Worm (Caenorhabditis elegans) whole organism, mixed stage, embryonic: Measurements from ENCODE around the gene spp-12.

Source experiments
- M03D4.4 ChIP-seq: sonication (generic microtip); optimal IDR thresholded peaks from 2 replicates; lab custom pipeline; 2017; ENCODE audit warnings: mild to moderate bottlenecking, missing genetic modification characterization, missing compliant biosample characterization
- bed-3 ChIP-seq: fragments of 200-800 bp; sonication (Bioruptor generic); optimal IDR thresholded peaks from 3 replicates; lab custom pipeline; 2018; ENCODE audit warnings: mild to moderate bottlenecking, missing genetic modification characterization, moderate library complexity, missing compliant biosample characterization
- blmp-1 ChIP-seq: fragments of 150-350 bp; optimal IDR thresholded peaks from 2 replicates; lab custom pipeline; 2014; ENCODE audit warnings: missing biosample characterization, missing genetic modification characterization
- ceh-39 ChIP-seq: fragments of 150-350 bp; optimal IDR thresholded peaks from 2 replicates; lab custom pipeline; 2014; ENCODE audit warnings: missing biosample characterization, missing genetic modification characterization
- ceh-43 ChIP-seq: fragments of 200-800 bp; sonication (Bioruptor generic); optimal IDR thresholded peaks from 2 replicates; lab custom pipeline; 2018; ENCODE audit warnings: mild to moderate bottlenecking, missing genetic modification characterization, moderate library complexity, missing compliant biosample characterization
- ces-1 ChIP-seq: fragments of 150-350 bp; optimal IDR thresholded peaks from 2 replicates; lab custom pipeline; 2014; ENCODE audit warnings: missing biosample characterization, missing genetic modification reagents, missing genetic modification characterization
- cnd-1 ChIP-seq: fragments of 200-800 bp; sonication (Bioruptor generic); optimal IDR thresholded peaks from 2 replicates; lab custom pipeline; 2018; ENCODE audit warnings: mild to moderate bottlenecking, missing genetic modification characterization, missing compliant biosample characterization
- drap-1 ChIP-seq: fragments of 200-800 bp; sonication (Bioruptor generic); optimal IDR thresholded peaks from 3 replicates; lab custom pipeline; 2018; ENCODE audit warnings: mild to moderate bottlenecking, missing genetic modification characterization, missing compliant biosample characterization
- elt-1 ChIP-seq: sonication (generic microtip); optimal IDR thresholded peaks from 2 replicates; lab custom pipeline; 2017; ENCODE audit warnings: missing genetic modification characterization, mild to moderate bottlenecking, missing compliant biosample characterization, antibody characterized with exemption, moderate library complexity, borderline replicate concordance; ENCODE audit not compliant: insufficient read depth
- flh-1 ChIP-seq: fragments of 200-800 bp; sonication (Bioruptor generic); optimal IDR thresholded peaks from 2 replicates; lab custom pipeline; 2018; ENCODE audit warnings: mild to moderate bottlenecking, missing genetic modification characterization, moderate library complexity, missing compliant biosample characterization
- ham-2 ChIP-seq: fragments of 200-800 bp; sonication (Bioruptor generic); optimal IDR thresholded peaks from 2 replicates; lab custom pipeline; 2018; ENCODE audit warnings: mild to moderate bottlenecking, missing genetic modification characterization, missing compliant biosample characterization
- hlh-1 ChIP-seq: fragments of 150-350 bp; optimal IDR thresholded peaks from 2 replicates; lab custom pipeline; 2014; ENCODE audit warnings: missing biosample characterization, missing genetic modification reagents, missing genetic modification characterization
- lin-13 ChIP-seq: fragments of 150-350 bp; optimal IDR thresholded peaks from 2 replicates; lab custom pipeline; 2014; ENCODE audit warnings: missing biosample characterization, missing genetic modification characterization
- lin-32 ChIP-seq: fragments of 200-800 bp; sonication (Bioruptor generic); optimal IDR thresholded peaks from 2 replicates; lab custom pipeline; 2018; ENCODE audit warnings: mild to moderate bottlenecking, missing genetic modification characterization, missing compliant biosample characterization
- lsy-2 ChIP-seq: fragments of 150-350 bp; optimal IDR thresholded peaks from 2 replicates; lab custom pipeline; 2014; ENCODE audit warnings: missing biosample characterization, missing genetic modification characterization
- mab-5 ChIP-seq: fragments of 150-350 bp; optimal IDR thresholded peaks from 2 replicates; lab custom pipeline; 2014; ENCODE audit warnings: missing biosample characterization, missing genetic modification characterization
- mep-1 ChIP-seq: fragments of 150-350 bp; optimal IDR thresholded peaks from 2 replicates; lab custom pipeline; 2017; ENCODE audit warnings: missing biosample characterization, missing genetic modification reagents, missing genetic modification characterization, inconsistent platforms
- mls-2 ChIP-seq: sonication (generic microtip); optimal IDR thresholded peaks from 2 replicates; lab custom pipeline; 2016; ENCODE audit warnings: mild to moderate bottlenecking, missing genetic modification characterization, moderate library complexity, missing compliant biosample characterization
- nhr-12 ChIP-seq: fragments of 150-350 bp; optimal IDR thresholded peaks from 2 replicates; lab custom pipeline; 2014; ENCODE audit warnings: missing biosample characterization, missing genetic modification characterization
- nhr-2 ChIP-seq: fragments of 150-350 bp; optimal IDR thresholded peaks from 2 replicates; lab custom pipeline; 2014; ENCODE audit warnings: missing biosample characterization, missing genetic modification characterization
- nhr-237 ChIP-seq: fragments of 150-350 bp; optimal IDR thresholded peaks from 2 replicates; lab custom pipeline; 2014; ENCODE audit warnings: missing biosample characterization, missing genetic modification characterization
- nhr-28 ChIP-seq: fragments of 150-350 bp; optimal IDR thresholded peaks from 2 replicates; lab custom pipeline; 2014; ENCODE audit warnings: missing biosample characterization, missing genetic modification characterization
- nhr-76 ChIP-seq: sonication (generic microtip); optimal IDR thresholded peaks from 2 replicates; lab custom pipeline; 2017; ENCODE audit warnings: missing biosample characterization, missing genetic modification characterization
- pha-4 ChIP-seq: fragments of 150-350 bp; optimal IDR thresholded peaks from 2 replicates; lab custom pipeline; 2018; ENCODE audit warnings: missing biosample characterization, missing genetic modification reagents, missing genetic modification characterization
- sem-2 ChIP-seq: fragments of 200-800 bp; sonication (Bioruptor generic); optimal IDR thresholded peaks from 2 replicates; lab custom pipeline; 2018; ENCODE audit warnings: mild to moderate bottlenecking, missing genetic modification characterization, missing compliant biosample characterization
- snpc-4 ChIP-seq: fragments of 150-350 bp; optimal IDR thresholded peaks from 2 replicates; lab custom pipeline; 2014; ENCODE audit warnings: missing biosample characterization, missing genetic modification characterization
- sptf-1 ChIP-seq: sonication (generic microtip); optimal IDR thresholded peaks from 2 replicates; lab custom pipeline; 2017; ENCODE audit warnings: mild to moderate bottlenecking, missing genetic modification characterization, moderate library complexity, missing compliant biosample characterization
- tbx-8 ChIP-seq: fragments of 200-800 bp; sonication (Bioruptor generic); optimal IDR thresholded peaks from 2 replicates; lab custom pipeline; 2018; ENCODE audit warnings: mild to moderate bottlenecking, missing genetic modification characterization, moderate library complexity, missing compliant biosample characterization
- unc-120 ChIP-seq: sonication (generic microtip); optimal IDR thresholded peaks from 2 replicates; lab custom pipeline; 2017; ENCODE audit warnings: missing genetic modification characterization, missing compliant biosample characterization; ENCODE audit not compliant: poor library complexity, severe bottlenecking
- unc-39 ChIP-seq: fragments of 150-350 bp; optimal IDR thresholded peaks from 2 replicates; lab custom pipeline; 2014; ENCODE audit warnings: missing biosample characterization, missing genetic modification characterization
- unc-62 ChIP-seq: fragments of 150-350 bp; optimal IDR thresholded peaks from 2 replicates; lab custom pipeline; 2014; ENCODE audit warnings: missing biosample characterization, missing genetic modification reagents, missing genetic modification characterization

The spp-12 gene

DNA sequence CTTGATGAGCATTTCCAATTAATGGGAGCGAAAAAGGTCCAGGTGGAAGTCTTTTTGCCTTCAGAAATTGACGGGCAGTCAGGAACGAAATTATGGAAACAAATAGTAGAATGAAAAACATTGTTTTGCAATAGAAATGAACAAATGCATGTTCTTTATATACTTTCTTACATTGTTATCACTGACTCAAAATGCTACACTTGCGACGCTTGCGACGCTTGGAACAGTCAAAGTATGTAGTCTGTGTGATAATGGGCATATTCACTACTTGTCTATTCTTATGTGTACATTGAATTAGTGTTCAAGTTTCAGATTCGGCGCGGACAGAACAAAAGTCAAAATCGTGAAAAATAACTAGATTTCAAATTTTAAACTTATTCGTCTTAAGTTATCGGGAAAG is 8.7 kb downstream of the spp-12 start, which contains the start of gene cyp-35C1:
cyp-35C1 (minus strand) TSS at position 132 of the 400 bp plus-strand sequence.
- TF ChIP-seq unc-39 (no peak), nhr-2 (no peak), M03D4.4 (no peak), elt-1 (no peak), lsy-2 (tag; lab: Kevin White, UChicago) (no peak), nhr-28 (tag; lab: Kevin White, UChicago) (no peak), hlh-1 (no peak), ceh-39 (tag; lab: Kevin White, UChicago) (no peak), unc-120 (tag; lab: Kevin White, UChicago) (no peak), nhr-76 (tag; lab: Kevin White, UChicago) (no peak), cnd-1 (no peak), lin-32 (no peak), mls-2 (tag; lab: Kevin White, UChicago) (no peak)

DNA sequence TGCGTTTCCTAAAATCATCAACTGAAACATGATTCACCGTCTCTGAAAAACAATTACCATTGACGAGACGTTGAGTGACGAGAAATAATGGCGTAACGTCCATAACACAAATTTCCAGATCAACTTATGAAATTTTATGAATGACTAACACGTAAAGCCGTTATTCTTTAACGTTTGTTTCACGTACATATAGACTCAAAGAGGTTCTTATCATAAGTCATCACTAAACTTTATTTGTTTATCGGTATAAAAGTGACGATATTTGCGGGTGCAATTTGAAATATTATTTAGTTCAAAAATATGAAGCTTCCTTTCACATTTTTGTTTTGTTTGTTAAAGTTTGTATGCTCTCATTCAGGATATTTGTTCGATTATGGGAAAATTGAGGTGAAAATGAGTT is 9.6 kb downstream of the spp-12 start, which contains the start of gene oac-3:
oac-3 (plus strand) TSS at position 301 of the 400 bp plus-strand sequence.
- TF ChIP-seq nhr-12 (tag; lab: Kevin White, UChicago) (no peak), ceh-43 (GFP tag; lab: Kevin White, UChicago) (no peak), M03D4.4 (no peak), ham-2 (no peak), flh-1 (no peak), mep-1 (tag; lab: Kevin White, UChicago) (no peak), nhr-2 (no peak), nhr-28 (tag; lab: Kevin White, UChicago) (no peak), blmp-1 (tag; lab: Kevin White, UChicago) (no peak), snpc-4 (tag; lab: Kevin White, UChicago) (no peak), bed-3 (GFP tag; lab: Kevin White, UChicago) (no peak), mls-2 (tag; lab: Kevin White, UChicago) (no peak), elt-1 (no peak), pha-4 (tag; lab: Kevin White, UChicago) (no peak), nhr-237 (no peak), tbx-8 (GFP tag; lab: Kevin White, UChicago) (no peak), sem-2 (GFP tag; lab: Kevin White, UChicago) (no peak), mab-5 (tag; lab: Kevin White, UChicago) (no peak), lsy-2 (tag; lab: Kevin White, UChicago) (no peak)

- TF ChIP-seq lin-13 (tag; lab: Kevin White, UChicago) (no peak), lin-32 (no peak), drap-1 (no peak), ces-1 (GFP tag; lab: Kevin White, UChicago) (no peak), sptf-1 (no peak), nhr-76 (tag; lab: Kevin White, UChicago) (no peak), sem-2 (GFP tag; lab: Kevin White, UChicago) (no peak), cnd-1 (no peak), blmp-1 (tag; lab: Kevin White, UChicago) (no peak), M03D4.4 (no peak), lsy-2 (tag; lab: Kevin White, UChicago) (no peak)
These were observed 12.9 kb downstream of the spp-12 start, which contains the start of gene C06B3.1 for ce11 chrV:13902495-13902894. Gene C06B3.1, plus strand, starts transcription at chrV:13902795.

DNA sequence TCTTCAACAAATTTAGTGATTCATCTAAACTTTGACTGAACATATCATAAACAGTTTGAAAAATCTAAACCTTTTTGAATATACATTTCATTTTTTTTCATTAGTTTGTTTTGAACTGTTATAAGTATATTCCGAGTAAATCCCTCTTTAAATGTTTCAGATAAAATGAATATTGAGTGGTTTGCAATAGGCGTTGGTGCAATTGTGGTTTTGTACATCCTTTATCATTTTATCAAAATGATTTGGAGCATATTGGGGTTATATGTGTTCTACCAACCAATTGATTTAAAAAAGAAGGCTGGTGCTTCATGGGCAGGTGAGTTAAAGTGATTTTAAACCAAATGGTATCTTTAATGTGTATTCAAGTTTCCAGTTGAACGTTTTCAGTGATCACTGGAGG is 14.8 kb downstream of the spp-12 start, which contains the start of gene stdh-3:
stdh-3 (plus strand) TSS at position 166 of the 400 bp plus-strand sequence.
- no peak for TF ChIP-seq unc-62 (GFP tag; lab: Kevin White, UChicago)

DNA sequence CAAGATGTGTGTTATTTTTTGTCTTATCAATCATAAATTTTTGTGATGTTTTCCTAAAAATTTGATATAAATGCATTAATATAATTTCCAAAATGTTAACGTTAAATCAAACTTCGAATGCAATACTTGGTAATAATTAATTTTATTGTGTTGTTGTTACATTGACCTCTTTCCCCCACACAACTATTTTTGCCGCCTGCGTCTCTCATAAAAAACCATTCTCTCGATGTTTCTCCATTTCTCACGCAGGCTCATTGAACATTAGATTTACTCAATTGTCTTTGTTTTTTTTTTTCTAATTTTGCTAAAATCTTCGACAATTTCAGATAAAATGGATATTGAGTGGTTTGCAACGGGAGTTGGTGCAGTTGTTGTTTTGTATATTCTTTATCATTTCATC is 16.6 kb downstream of the spp-12 start, which contains the start of gene stdh-1:
stdh-1 (plus strand) TSS at position 327 of the 400 bp plus-strand sequence.
- TF ChIP-seq unc-120 (tag; lab: Kevin White, UChicago) (no peak), unc-62 (GFP tag; lab: Kevin White, UChicago) (no peak), pha-4 (tag; lab: Kevin White, UChicago) (no peak), ces-1 (GFP tag; lab: Kevin White, UChicago) (peak; percentile 79)
